Worm (Caenorhabditis elegans) whole organism, L1 larva: ENCODE results near the gene Y67D8B.1.

Source experiments
- C04F5.9 ChIP-seq: sonication (generic microtip); optimal IDR thresholded peaks from 2 replicates; lab custom pipeline; 2016; ENCODE audit warnings: missing genetic modification characterization, missing compliant biosample characterization
- C16A3.4 ChIP-seq: fragments of 150-350 bp; optimal IDR thresholded peaks from 2 replicates; lab custom pipeline; 2014; ENCODE audit warnings: missing biosample characterization, missing genetic modification characterization
- C34B4.2 ChIP-seq: sonication (generic microtip); optimal IDR thresholded peaks from 2 replicates; lab custom pipeline; 2017; ENCODE audit warnings: mild to moderate bottlenecking, missing genetic modification characterization, missing compliant biosample characterization
- F16B12.6 ChIP-seq: fragments of 150-350 bp; optimal IDR thresholded peaks from 2 replicates; lab custom pipeline; 2014; ENCODE audit warnings: missing biosample characterization, missing genetic modification characterization
- blmp-1 ChIP-seq: fragments of 150-350 bp; optimal IDR thresholded peaks from 2 replicates; lab custom pipeline; 2014; ENCODE audit warnings: missing biosample characterization, missing genetic modification characterization
- efl-1 ChIP-seq, 4 experiments: fragments of 150-350 bp; optimal IDR thresholded peaks in 3 of 4; peaks in 1 of 4; 1 replicate in 1 of 4; 2 replicates in 3 of 4; lab custom pipeline; 2014; ENCODE audit warnings: missing biosample characterization in 2 of 4, missing genetic modification characterization in 2 of 4, missing genetic modification reagents in 2 of 4
- efl-3 ChIP-seq: fragments of 200-800 bp; sonication (Bioruptor generic); optimal IDR thresholded peaks from 2 replicates; lab custom pipeline; 2018; ENCODE audit warnings: mild to moderate bottlenecking, missing genetic modification characterization, missing compliant biosample characterization
- egl-13 ChIP-seq: sonication (generic microtip); optimal IDR thresholded peaks from 2 replicates; lab custom pipeline; 2016; ENCODE audit warnings: missing genotype, missing genetic modification reagents, missing genetic modification characterization, missing compliant biosample characterization
- elt-2 ChIP-seq: sonication (generic microtip); optimal IDR thresholded peaks from 2 replicates; lab custom pipeline; 2016; ENCODE audit warnings: missing genetic modification characterization, mild to moderate bottlenecking, inconsistent platforms, missing compliant biosample characterization, missing genetic modification reagents
- fkh-4 ChIP-seq: sonication (generic microtip); optimal IDR thresholded peaks from 2 replicates; lab custom pipeline; 2016; ENCODE audit warnings: missing compliant biosample characterization, missing genetic modification characterization, borderline replicate concordance
- hlh-17 ChIP-seq: fragments of 200-800 bp; sonication (Bioruptor generic); optimal IDR thresholded peaks from 2 replicates; lab custom pipeline; 2018; ENCODE audit warnings: missing genetic modification characterization, mild to moderate bottlenecking, missing compliant biosample characterization, moderate library complexity, borderline replicate concordance
- hlh-4 ChIP-seq: sonication (generic microtip); optimal IDR thresholded peaks from 2 replicates; lab custom pipeline; 2016; ENCODE audit warnings: mild to moderate bottlenecking, missing genetic modification characterization, missing compliant biosample characterization
- hpl-2 ChIP-seq: fragments of 150-350 bp; optimal IDR thresholded peaks from 2 replicates; lab custom pipeline; 2014; ENCODE audit warnings: missing biosample characterization, missing genetic modification reagents, missing genetic modification characterization
- irx-1 ChIP-seq: sonication (generic microtip); optimal IDR thresholded peaks from 2 replicates; lab custom pipeline; 2016; ENCODE audit warnings: missing genetic modification characterization, missing compliant biosample characterization
- isw-1 ChIP-seq: fragments of 200-800 bp; sonication (Bioruptor generic); IDR thresholded peaks from 2 replicates; pipeline ENCODE4 v1.3.6; 2022; ENCODE audit warnings: missing genetic modification characterization, missing compliant biosample characterization
- jun-1 ChIP-seq: fragments of 150-350 bp; optimal IDR thresholded peaks from 2 replicates; lab custom pipeline; 2014; ENCODE audit warnings: missing biosample characterization, missing genetic modification reagents, missing genetic modification characterization
- lin-13 ChIP-seq: fragments of 150-350 bp; optimal IDR thresholded peaks from 2 replicates; lab custom pipeline; 2014; ENCODE audit warnings: missing biosample characterization, missing genetic modification reagents, missing genetic modification characterization
- lin-14 ChIP-seq: fragments of 200-800 bp; sonication (Bioruptor generic); optimal IDR thresholded peaks from 2 replicates; lab custom pipeline; 2018; ENCODE audit warnings: mild to moderate bottlenecking, missing genetic modification characterization, moderate library complexity, missing compliant biosample characterization
- lin-35 ChIP-seq, 2 experiments: fragments of 150-350 bp; optimal IDR thresholded peaks; 2 replicates each; lab custom pipeline; 2014; ENCODE audit warnings: missing biosample characterization in 2 of 2, missing genetic modification characterization in 2 of 2, missing genetic modification reagents in 2 of 2
- lsy-2 ChIP-seq, 2 experiments: fragments of 150-350 bp; optimal IDR thresholded peaks; 2 replicates each; lab custom pipeline; 2014; ENCODE audit warnings: missing biosample characterization in 2 of 2, missing genetic modification characterization in 2 of 2
- nhr-20 ChIP-seq: sonication (generic microtip); optimal IDR thresholded peaks from 2 replicates; lab custom pipeline; 2016; ENCODE audit warnings: mild to moderate bottlenecking, missing genetic modification characterization, missing compliant biosample characterization
- nhr-47 ChIP-seq: sonication (generic microtip); optimal IDR thresholded peaks from 2 replicates; lab custom pipeline; 2016; ENCODE audit warnings: mild to moderate bottlenecking, missing genetic modification characterization, moderate library complexity, missing compliant biosample characterization
- nhr-71 ChIP-seq: sonication (generic microtip); optimal IDR thresholded peaks from 2 replicates; lab custom pipeline; 2016; ENCODE audit warnings: mild to moderate bottlenecking, missing genetic modification characterization, moderate library complexity, missing compliant biosample characterization
- nhr-84 ChIP-seq: sonication (generic microtip); optimal IDR thresholded peaks from 2 replicates; lab custom pipeline; 2017; ENCODE audit warnings: missing biosample characterization, missing genetic modification characterization
- nhr-85 ChIP-seq: sonication (generic microtip); peaks from one replicate; lab custom pipeline; 2016; ENCODE audit warnings: missing genetic modification characterization, inconsistent platforms, missing compliant biosample characterization
- pag-3 ChIP-seq: sonication (generic microtip); optimal IDR thresholded peaks from 2 replicates; lab custom pipeline; 2017; ENCODE audit warnings: missing genetic modification characterization, mild to moderate bottlenecking, missing compliant biosample characterization, antibody characterized with exemption, borderline replicate concordance; ENCODE audit not compliant: insufficient read depth
- pax-3 ChIP-seq: fragments of 200-800 bp; sonication (Bioruptor generic); optimal IDR thresholded peaks from 2 replicates; lab custom pipeline; 2018; ENCODE audit warnings: mild to moderate bottlenecking, missing genetic modification characterization, moderate library complexity, missing compliant biosample characterization
- pqm-1 ChIP-seq: sonication (generic microtip); optimal IDR thresholded peaks from 3 replicates; lab custom pipeline; 2017; ENCODE audit warnings: missing biosample characterization, missing genetic modification characterization
- rnt-1 ChIP-seq: sonication (generic microtip); optimal IDR thresholded peaks from 2 replicates; lab custom pipeline; 2016; ENCODE audit warnings: mild to moderate bottlenecking, missing genetic modification characterization, moderate library complexity, missing compliant biosample characterization
- snpc-4 ChIP-seq: fragments of 150-350 bp; optimal IDR thresholded peaks from 2 replicates; lab custom pipeline; 2014; ENCODE audit warnings: missing biosample characterization, missing genetic modification characterization
- snu-23 ChIP-seq: sonication (generic microtip); optimal IDR thresholded peaks from 2 replicates; lab custom pipeline; 2016; ENCODE audit warnings: missing genetic modification characterization, missing compliant biosample characterization
- sox-4 ChIP-seq: sonication (generic microtip); optimal IDR thresholded peaks from 2 replicates; lab custom pipeline; 2016; ENCODE audit warnings: missing genetic modification characterization, missing compliant biosample characterization
- sup-37 ChIP-seq: fragments of 200-800 bp; sonication (Bioruptor generic); optimal IDR thresholded peaks from 2 replicates; lab custom pipeline; 2018; ENCODE audit warnings: mild to moderate bottlenecking, missing genetic modification characterization, missing compliant biosample characterization
- tbx-2 ChIP-seq: sonication (generic microtip); optimal IDR thresholded peaks from 2 replicates; lab custom pipeline; 2016; ENCODE audit warnings: missing genetic modification characterization, missing compliant biosample characterization
- unc-130 ChIP-seq: fragments of 150-350 bp; optimal IDR thresholded peaks from 2 replicates; lab custom pipeline; 2017; ENCODE audit warnings: missing biosample characterization, missing genetic modification characterization, inconsistent platforms
- unc-62 ChIP-seq: fragments of 150-350 bp; optimal IDR thresholded peaks from 2 replicates; lab custom pipeline; 2014; ENCODE audit warnings: missing biosample characterization, missing genetic modification reagents, missing genetic modification characterization
- unc-86 ChIP-seq: sonication (generic microtip); optimal IDR thresholded peaks from 2 replicates; lab custom pipeline; 2016; ENCODE audit warnings: missing genetic modification characterization, missing compliant biosample characterization
- unc-98 ChIP-seq: fragments of 200-800 bp; sonication (Bioruptor generic); IDR thresholded peaks from 2 replicates; pipeline ENCODE4 v1.3.6; 2022; ENCODE audit warnings: missing genetic modification characterization, missing compliant biosample characterization
- vab-15 ChIP-seq: sonication (generic microtip); optimal IDR thresholded peaks from 2 replicates; lab custom pipeline; 2017; ENCODE audit warnings: missing genotype, mild to moderate bottlenecking, missing genetic modification characterization, missing compliant biosample characterization

Gene Y67D8B.1

ce11 chrIV:3168656-3169216 lies 3.7 kb downstream of the Y67D8B.1 start (continued):
- TF ChIP-seq snpc-4 (tag; lab: Kevin White, UChicago) (no peak), lsy-2 (tag; optimal IDR thresholded peaks at IDR 0.05; lab: Kevin White, UChicago) (peak in 1 of 2 experiments; percentile 48)
- TF ChIP-seq, all 84 proteins: peak for 13

ce11 chrIV:3166896-3167295 lies 5.5 kb downstream of the Y67D8B.1 start:
- no peak for TF ChIP-seq unc-86
- TF ChIP-seq efl-1 (optimal IDR thresholded peaks at IDR 0.05; lab: Kevin White, UChicago) = no peak
- no peak for TF ChIP-seq efl-1 (GFP tag; optimal IDR thresholded peaks at IDR 0.05 in 1 of 2; lab: Kevin White, UChicago)
- TF ChIP-seq lin-14 (GFP tag; lab: Kevin White, UChicago) = peak; percentile 68
- TF ChIP-seq C16A3.4 = no peak
- TF ChIP-seq C34B4.2 = no peak
- TF ChIP-seq nhr-84 (tag; lab: Kevin White, UChicago) = no peak
- TF ChIP-seq nhr-85 (tag; lab: Kevin White, UChicago) = peak; percentile 71
- no peak for TF ChIP-seq fkh-4 (tag; lab: Kevin White, UChicago)
- TF ChIP-seq isw-1 (GFP tag; lab: Robert Waterston, UW) = no peak
- no peak for TF ChIP-seq pax-3
- TF ChIP-seq rnt-1 = no peak
- peak; percentile 15 for TF ChIP-seq nhr-47 (tag; lab: Kevin White, UChicago)
- TF ChIP-seq egl-13 = no peak
- no peak for TF ChIP-seq F16B12.6
- TF ChIP-seq snu-23 = peak; percentile 10
- peak; percentile 25 for TF ChIP-seq jun-1 (tag; lab: Kevin White, UChicago)
- no peak for TF ChIP-seq pqm-1 (tag; lab: Kevin White, UChicago)
- no peak for TF ChIP-seq efl-3 (GFP tag; lab: Kevin White, UChicago)
- TF ChIP-seq unc-62 = no peak
- peak in 1 of 2 experiments; percentile 25 for TF ChIP-seq lin-35 (GFP tag; optimal IDR thresholded peaks at IDR 0.05; lab: Kevin White, UChicago)
- TF ChIP-seq nhr-20 (tag; lab: Kevin White, UChicago) = peak; percentile 42
- no peak for TF ChIP-seq hlh-17 (GFP tag; lab: Kevin White, UChicago)
- peak in 1 of 2 experiments; percentile 37 for TF ChIP-seq lsy-2 (tag; optimal IDR thresholded peaks at IDR 0.05; lab: Kevin White, UChicago)
- TF ChIP-seq pag-3 (tag; lab: Kevin White, UChicago) = no peak
- no peak for TF ChIP-seq C04F5.9 (tag; lab: Kevin White, UChicago)
- no peak for TF ChIP-seq tbx-2 (tag; lab: Kevin White, UChicago)
- TF ChIP-seq hpl-2 = no peak
- no peak for TF ChIP-seq vab-15 (tag; lab: Kevin White, UChicago)
- no peak for TF ChIP-seq irx-1 (tag; lab: Kevin White, UChicago)
- no peak for TF ChIP-seq hlh-4
- TF ChIP-seq nhr-71 (tag; lab: Kevin White, UChicago) = peak; percentile 36
- TF ChIP-seq elt-2 = peak; percentile 39
- no peak for TF ChIP-seq lin-13
- no peak for TF ChIP-seq sup-37 (GFP tag; lab: Kevin White, UChicago)
- peak; percentile 24 for TF ChIP-seq blmp-1 (tag; lab: Kevin White, UChicago)
- no peak for TF ChIP-seq unc-130 (tag; lab: Kevin White, UChicago)
- TF ChIP-seq sox-4 (tag; lab: Kevin White, UChicago) = no peak

- TF ChIP-seq nhr-85 (tag; lab: Kevin White, UChicago) (peak; percentile 81), blmp-1 (tag; lab: Kevin White, UChicago) (peak; percentile 8), pqm-1 (tag; lab: Kevin White, UChicago) (no peak), unc-98 (GFP tag; lab: Robert Waterston, UW) (no peak), lin-14 (GFP tag; lab: Kevin White, UChicago) (peak; percentile 1)
- TF ChIP-seq, all 84 proteins: peak for 3
Measured at ce11 chrIV:3165365-3165764, 7.0 kb downstream of the Y67D8B.1 start.
